Fruit fly (Drosophila melanogaster) whole organism, embryonic: ENCODE measurements around the gene CG3119.
A peak's percentile ranks its signal among the peaks of the same experiment; 100 is the strongest.

ENCODE experiments used
- Atf3 ChIP-seq: fragments of 200-800 bp; sonication (Bioruptor generic); optimal IDR thresholded peaks from 3 replicates; lab custom pipeline; 2016; ENCODE audit warnings: missing biosample characterization, missing genetic modification characterization
- CG10147 ChIP-seq: fragments of 200-800 bp; sonication (Bioruptor generic); optimal IDR thresholded peaks from 2 replicates; lab custom pipeline; 2019; ENCODE audit warnings: missing biosample characterization, mild to moderate bottlenecking, missing genetic modification characterization, moderate library complexity
- CG10209 ChIP-seq: fragments of 200-800 bp; sonication (Bioruptor generic); optimal IDR thresholded peaks from 3 replicates; lab custom pipeline; 2017; ENCODE audit warnings: missing biosample characterization, mild to moderate bottlenecking, missing genetic modification characterization, missing genetic modification reagents
- CG12942 ChIP-seq: fragments of 200-800 bp; sonication (Bioruptor generic); optimal IDR thresholded peaks from 3 replicates; lab custom pipeline; 2016; ENCODE audit warnings: missing biosample characterization, missing genetic modification characterization
- CG14860 ChIP-seq: fragments of 200-800 bp; sonication (Bioruptor generic); IDR thresholded peaks from 3 replicates; pipeline ENCODE4 v1.3.6; 2022; ENCODE audit warnings: missing biosample characterization, missing genetic modification characterization; ENCODE audit not compliant: partially characterized antibody
- CG1529 ChIP-seq: fragments of 200-800 bp; sonication (Bioruptor generic); optimal IDR thresholded peaks from 3 replicates; lab custom pipeline; 2018; ENCODE audit warnings: missing biosample characterization, missing genetic modification characterization
- CG15696 ChIP-seq: fragments of 200-800 bp; sonication (Bioruptor generic); optimal IDR thresholded peaks from 2 replicates; lab custom pipeline; 2019; ENCODE audit warnings: missing biosample characterization, mild to moderate bottlenecking, missing genetic modification characterization, moderate library complexity
- CG1603 ChIP-seq: fragments of 200-800 bp; sonication (Bioruptor generic); optimal IDR thresholded peaks from 2 replicates; lab custom pipeline; 2019; ENCODE audit warnings: missing biosample characterization, mild to moderate bottlenecking, missing genetic modification characterization, moderate library complexity
- CG16863 ChIP-seq: fragments of 200-800 bp; sonication (Bioruptor generic); optimal IDR thresholded peaks from 3 replicates; lab custom pipeline; 2016; ENCODE audit warnings: missing biosample characterization, missing genetic modification characterization
- CG17385 ChIP-seq: fragments of 200-800 bp; sonication (Bioruptor generic); optimal IDR thresholded peaks from 3 replicates; lab custom pipeline; 2018; ENCODE audit warnings: missing biosample characterization, mild to moderate bottlenecking, missing genetic modification characterization
- CG18011 ChIP-seq: fragments of 200-800 bp; sonication (Bioruptor generic); optimal IDR thresholded peaks from 2 replicates; lab custom pipeline; 2017; ENCODE audit warnings: missing biosample characterization, missing genetic modification characterization, mild to moderate bottlenecking, moderate library complexity, missing genotype
- CG18599 ChIP-seq: fragments of 200-800 bp; sonication (Bioruptor generic); optimal IDR thresholded peaks from 3 replicates; lab custom pipeline; 2017; ENCODE audit warnings: missing biosample characterization, missing genetic modification characterization, mild to moderate bottlenecking, moderate library complexity, missing genetic modification reagents
- CG4707 ChIP-seq: fragments of 200-800 bp; sonication (Bioruptor generic); optimal IDR thresholded peaks from 2 replicates; lab custom pipeline; 2018; ENCODE audit warnings: missing biosample characterization, mild to moderate bottlenecking, missing genetic modification characterization, moderate library complexity
- CG4854 ChIP-seq: fragments of 200-800 bp; sonication (Bioruptor generic); optimal IDR thresholded peaks from 2 replicates; lab custom pipeline; 2016; ENCODE audit warnings: missing biosample characterization, missing genetic modification characterization, inconsistent platforms
- CG6654 ChIP-seq: fragments of 200-800 bp; sonication (Bioruptor generic); optimal IDR thresholded peaks from 2 replicates; lab custom pipeline; 2017; ENCODE audit warnings: missing biosample characterization, mild to moderate bottlenecking, missing genetic modification characterization
- CG6813 ChIP-seq: fragments of 200-800 bp; sonication (Bioruptor generic); optimal IDR thresholded peaks from 2 replicates; lab custom pipeline; 2017; ENCODE audit warnings: missing biosample characterization, missing genetic modification characterization, mild to moderate bottlenecking, moderate library complexity, missing genetic modification reagents
- CG7556 ChIP-seq: fragments of 200-800 bp; sonication (Bioruptor generic); optimal IDR thresholded peaks from 2 replicates; lab custom pipeline; 2017; ENCODE audit warnings: missing biosample characterization, mild to moderate bottlenecking, missing genetic modification characterization
- CG7745 ChIP-seq: fragments of 200-800 bp; sonication (Bioruptor generic); optimal IDR thresholded peaks from 2 replicates; lab custom pipeline; 2018; ENCODE audit warnings: missing biosample characterization, mild to moderate bottlenecking, missing genetic modification characterization, moderate library complexity
- CG7786 ChIP-seq: fragments of 200-800 bp; sonication (Bioruptor generic); optimal IDR thresholded peaks from 2 replicates; lab custom pipeline; 2016; ENCODE audit warnings: missing biosample characterization, missing genetic modification characterization
- CG8290 ChIP-seq, 3 experiments: fragments of 200-800 bp; sonication (Bioruptor generic); optimal IDR thresholded peaks; 2 replicates each; lab custom pipeline; 2016 to 2019; ENCODE audit warnings: missing biosample characterization in 3 of 3, missing genetic modification characterization in 3 of 3, mild to moderate bottlenecking in 2 of 3, moderate library complexity in 1 of 3
- CG8765 ChIP-seq: fragments of 200-800 bp; sonication (Bioruptor generic); IDR thresholded peaks from 2 replicates; pipeline ENCODE4 v1.3.6; 2022; ENCODE audit warnings: missing biosample characterization, missing genetic modification characterization
- CkIIα-i1 ChIP-seq: fragments of 200-800 bp; sonication (Bioruptor generic); IDR thresholded peaks from 2 replicates; pipeline ENCODE4 v1.3.6; 2022; ENCODE audit warnings: missing biosample characterization, missing genetic modification characterization
- Deaf1 ChIP-seq: fragments of 200-800 bp; optimal IDR thresholded peaks from 3 replicates; lab custom pipeline; 2019; ENCODE audit warnings: missing biosample characterization, mild to moderate bottlenecking, missing genetic modification characterization, moderate library complexity
- Doc2 ChIP-seq: fragments of 200-800 bp; sonication (Bioruptor generic); IDR thresholded peaks from 2 replicates; pipeline ENCODE4 v1.3.6; 2022; ENCODE audit warnings: missing biosample characterization, missing genetic modification characterization
- Drgx ChIP-seq: fragments of 200-800 bp; sonication (Bioruptor generic); IDR thresholded peaks from 2 replicates; pipeline ENCODE4 v1.3.6; 2022; ENCODE audit warnings: missing biosample characterization, missing genetic modification characterization
- Hr3 ChIP-seq: fragments of 200-800 bp; sonication (Bioruptor generic); optimal IDR thresholded peaks from 3 replicates; lab custom pipeline; 2016; ENCODE audit warnings: missing biosample characterization, missing genetic modification characterization
- Mad ChIP-seq: fragments of 200-800 bp; sonication (Bioruptor generic); optimal IDR thresholded peaks from 2 replicates; lab custom pipeline; 2016; ENCODE audit warnings: missing biosample characterization, missing genetic modification characterization
- NC2β ChIP-seq: fragments of 200-800 bp; sonication (Bioruptor generic); optimal IDR thresholded peaks from 2 replicates; lab custom pipeline; 2016; ENCODE audit warnings: missing biosample characterization, missing genetic modification characterization
- PHDP ChIP-seq: fragments of 200-800 bp; sonication (Bioruptor generic); optimal IDR thresholded peaks from 3 replicates; lab custom pipeline; 2018; ENCODE audit warnings: missing biosample characterization, mild to moderate bottlenecking, missing genetic modification characterization, moderate library complexity
- Six4 ChIP-seq: fragments of 200-800 bp; sonication (Bioruptor generic); optimal IDR thresholded peaks from 2 replicates; lab custom pipeline; 2016; ENCODE audit warnings: missing biosample characterization, missing genetic modification characterization
- Sox100B ChIP-seq: fragments of 200-800 bp; sonication (Bioruptor generic); optimal IDR thresholded peaks from 3 replicates; lab custom pipeline; 2018; ENCODE audit warnings: missing biosample characterization, mild to moderate bottlenecking, missing genetic modification characterization
- Vsx1 ChIP-seq: fragments of 200-800 bp; sonication (Bioruptor generic); optimal IDR thresholded peaks from 2 replicates; lab custom pipeline; 2017; ENCODE audit warnings: missing biosample characterization, mild to moderate bottlenecking, missing genetic modification characterization, missing genetic modification reagents
- corto ChIP-seq: fragments of 200-800 bp; sonication (Bioruptor generic); optimal IDR thresholded peaks from 2 replicates; lab custom pipeline; 2016; ENCODE audit warnings: missing biosample characterization, mild to moderate bottlenecking, missing genetic modification characterization, moderate library complexity
- dm ChIP-seq: fragments of 200-800 bp; sonication (Bioruptor generic); optimal IDR thresholded peaks from 3 replicates; lab custom pipeline; 2016; ENCODE audit warnings: missing biosample characterization, missing genetic modification characterization
- eve ChIP-seq, 2 experiments: fragments of >200 bp; optimal IDR thresholded peaks; 2 replicates each; lab custom pipeline; 2017; ENCODE audit warnings: missing biosample characterization in 2 of 2, missing genetic modification characterization in 2 of 2
- fu2 ChIP-seq: fragments of 200-800 bp; sonication (Bioruptor generic); optimal IDR thresholded peaks from 2 replicates; lab custom pipeline; 2016; ENCODE audit warnings: missing biosample characterization, missing genetic modification characterization
- gcm ChIP-seq: fragments of 200-800 bp; sonication (Bioruptor generic); optimal IDR thresholded peaks from 2 replicates; lab custom pipeline; 2019; ENCODE audit warnings: missing biosample characterization, mild to moderate bottlenecking, missing genetic modification characterization, moderate library complexity
- jing ChIP-seq: fragments of 200-800 bp; sonication (Bioruptor generic); optimal IDR thresholded peaks from 2 replicates; lab custom pipeline; 2018; ENCODE audit warnings: missing biosample characterization, mild to moderate bottlenecking, missing genetic modification characterization
- otp ChIP-seq: fragments of 200-800 bp; sonication (Bioruptor generic); IDR thresholded peaks from 3 replicates; pipeline ENCODE4, ENCODE4 v1.3.6; 2022; ENCODE audit warnings: missing biosample characterization, missing genetic modification characterization
- pan ChIP-seq, 4 experiments: fragments of >200 bp in 3 of 4; fragments of 200-800 bp in 1 of 4; sonication (Bioruptor generic) in 1 of 4; optimal IDR thresholded peaks in 3 of 4; IDR thresholded peaks in 1 of 4; 2 replicates each; pipeline versions ENCODE4 v1.3.6 to Lab custom; 2017 to 2022; ENCODE audit warnings: missing biosample characterization in 2 of 4, missing genetic modification characterization in 2 of 4, mixed read lengths in 1 of 4
- pho ChIP-seq: fragments of 200-800 bp; sonication (Bioruptor generic); optimal IDR thresholded peaks from 2 replicates; lab custom pipeline; 2016; ENCODE audit warnings: missing biosample characterization, missing genetic modification characterization
- pros ChIP-seq: fragments of 200-800 bp; sonication (Bioruptor generic); optimal IDR thresholded peaks from 3 replicates; lab custom pipeline; 2019; ENCODE audit warnings: missing biosample characterization, mild to moderate bottlenecking, missing genetic modification characterization, moderate library complexity
- rib ChIP-seq: fragments of 200-800 bp; sonication (Bioruptor generic); IDR thresholded peaks from 2 replicates; pipeline ENCODE4 v1.3.6; 2022; ENCODE audit warnings: missing biosample characterization, missing genetic modification characterization
- sd ChIP-seq: fragments of 200-800 bp; sonication (Bioruptor generic); optimal IDR thresholded peaks from 3 replicates; lab custom pipeline; 2018; ENCODE audit warnings: missing biosample characterization, mild to moderate bottlenecking, missing genetic modification characterization, moderate library complexity
- tna ChIP-seq: fragments of 200-800 bp; sonication (Bioruptor generic); IDR thresholded peaks from 2 replicates; pipeline ENCODE4 v1.3.6; 2022; ENCODE audit warnings: missing biosample characterization, missing genetic modification characterization; ENCODE audit not compliant: partially characterized antibody
- tup ChIP-seq: fragments of 200-800 bp; sonication (Bioruptor generic); optimal IDR thresholded peaks from 2 replicates; lab custom pipeline; 2016; ENCODE audit warnings: missing biosample characterization, mild to moderate bottlenecking, missing genetic modification characterization, moderate library complexity
- twi ChIP-seq: fragments of 200-800 bp; optimal IDR thresholded peaks from 2 replicates; lab custom pipeline; 2019; ENCODE audit warnings: missing biosample characterization, mild to moderate bottlenecking, missing genetic modification characterization, moderate library complexity
- vfl ChIP-seq: fragments of 200-800 bp; sonication (Bioruptor generic); optimal IDR thresholded peaks from 2 replicates; lab custom pipeline; 2016; ENCODE audit warnings: missing biosample characterization, missing genetic modification characterization

Gene CG3119

dm6 chr2L:2861885-2862620, 24.4 kb upstream of the CG3119 start (continued):
- TF ChIP-seq CG8290 (GFP tag; optimal IDR thresholded peaks at IDR 0.05; lab: Kevin White, UChicago): no peak
- peak in 1 of 2 experiments; percentile 32 for TF ChIP-seq CG8290 (tag; optimal IDR thresholded peaks at IDR 0.05; lab: Kevin White, UChicago)
- no peak for TF ChIP-seq CG10209 (GFP tag; lab: Kevin White, UChicago)
- TF ChIP-seq CG1603 (tag; lab: Kevin White, UChicago): no peak
- no peak for TF ChIP-seq CG8765 (GFP tag; lab: Robert Waterston, UW)
- TF ChIP-seq Sox100B: no peak
- no peak for TF ChIP-seq Vsx1 (GFP tag; lab: Kevin White, UChicago)
- TF ChIP-seq CG4854: no peak
- peak; percentile 10 for TF ChIP-seq pho
- TF ChIP-seq twi (tag; lab: Kevin White, UChicago): peak; percentile 52
- no peak for TF ChIP-seq CG12942
- TF ChIP-seq CG18011: no peak
- TF ChIP-seq CkIIα-i1: no peak
- TF ChIP-seq CG7745 (tag; lab: Kevin White, UChicago): no peak
- TF ChIP-seq CG18599 (GFP tag; lab: Kevin White, UChicago): peak; percentile 71
- TF ChIP-seq fu2 (GFP tag; lab: Kevin White, UChicago): no peak
- TF ChIP-seq CG15696 (tag; lab: Kevin White, UChicago): no peak
- TF ChIP-seq CG1529 (GFP tag; lab: Kevin White, UChicago): no peak
- no peak for TF ChIP-seq NC2β (GFP tag; lab: Kevin White, UChicago)
- TF ChIP-seq eve (GFP tag; optimal IDR thresholded peaks at IDR 0.05; lab: Kevin White, UChicago): no peak
- no peak for TF ChIP-seq CG4707 (GFP tag; lab: Kevin White, UChicago)
- TF ChIP-seq CG7556 (GFP tag; lab: Kevin White, UChicago): no peak
- no peak for TF ChIP-seq Hr3
- no peak for TF ChIP-seq CG7786 (GFP tag; lab: Kevin White, UChicago)
- no peak for TF ChIP-seq CG14860
- peak; percentile 25 for TF ChIP-seq gcm (GFP tag; lab: Kevin White, UChicago)
- no peak for TF ChIP-seq jing (GFP tag; lab: Kevin White, UChicago)
- no peak for TF ChIP-seq CG6813 (GFP tag; lab: Kevin White, UChicago)
- TF ChIP-seq CG16863 (GFP tag; lab: Kevin White, UChicago): no peak
- no peak for TF ChIP-seq Atf3 (GFP tag; lab: Kevin White, UChicago)
- peak; percentile 76 for TF ChIP-seq Deaf1 (tag; lab: Kevin White, UChicago)
- TF ChIP-seq PHDP (tag; lab: Kevin White, UChicago): no peak
- no peak for TF ChIP-seq rib (GFP tag; lab: Robert Waterston, UW)
- no peak for TF ChIP-seq tup (GFP tag; lab: Kevin White, UChicago)
- TF ChIP-seq sd (tag; lab: Kevin White, UChicago): peak; percentile 75
- TF ChIP-seq Mad: no peak
- no peak for TF ChIP-seq pan (optimal IDR thresholded peaks at IDR 0.05; lab: Kevin White, UChicago)
- peak in 1 of 2 experiments; percentile 34 for TF ChIP-seq pan (GFP tag; optimal IDR thresholded peaks at IDR 0.05 in 1 of 2, IDR thresholded peaks at IDR 0.05 in 1 of 2)
- no peak for TF ChIP-seq Six4 (GFP tag; lab: Kevin White, UChicago)
- TF ChIP-seq tna (GFP tag; lab: Robert Waterston, UW): peak; percentile 62; the same call in 1 of the 2 replicates
- peak; percentile 39 for TF ChIP-seq pros (GFP tag; lab: Kevin White, UChicago)
- TF ChIP-seq CG10147 (GFP tag; lab: Kevin White, UChicago): no peak
- TF ChIP-seq CG6654 (GFP tag; lab: Kevin White, UChicago): no peak
- peak; percentile 3 for TF ChIP-seq CG17385 (GFP tag; lab: Kevin White, UChicago)
- no peak for TF ChIP-seq vfl (GFP tag; lab: Kevin White, UChicago)
- TF ChIP-seq Drgx (GFP tag; lab: Robert Waterston, UW): peak; percentile 54
- no peak for TF ChIP-seq dm (GFP tag; lab: Kevin White, UChicago)
- no peak for TF ChIP-seq corto (GFP tag; lab: Kevin White, UChicago)
- no peak for TF ChIP-seq Doc2 (GFP tag; lab: Robert Waterston, UW)
- TF ChIP-seq otp (GFP tag; lab: Robert Waterston, UW): 0 out of 3 replicates have a peak, but pooled peaks have one; percentile 64
